Fruit fly (Drosophila melanogaster): ENCODE results near the gene CG43965.

DNA sequence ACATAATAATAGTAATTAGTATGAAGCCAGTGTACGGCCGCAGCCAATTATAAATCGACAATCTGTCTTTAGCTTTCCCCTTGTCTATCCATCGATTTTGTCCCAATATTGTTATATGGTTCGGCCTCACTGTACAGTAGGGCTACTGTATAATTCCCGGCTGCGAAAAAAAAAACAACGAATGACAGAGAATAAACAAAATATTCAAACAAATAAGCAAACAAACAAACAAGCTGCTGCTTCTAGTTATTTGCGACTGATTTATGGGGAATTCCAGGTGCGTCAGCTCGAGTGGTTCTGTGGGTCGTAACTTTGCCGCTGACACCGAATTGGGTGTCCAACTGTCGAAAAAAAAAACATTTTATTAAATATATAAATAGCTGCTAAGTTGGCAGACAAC is 35.9 kb downstream of the CG43965 start:
- TF ChIP-seq sv (GFP tag; optimal IDR thresholded peaks at IDR 0.05): no peak
- TF ChIP-seq brk (GFP tag; optimal IDR thresholded peaks at IDR 0.05): no peak
- no peak for TF ChIP-seq Abd-B (GFP tag; optimal IDR thresholded peaks at IDR 0.05)
- TF ChIP-seq foxo (GFP tag; optimal IDR thresholded peaks at IDR 0.05): no peak
- TF ChIP-seq woc (GFP tag; optimal IDR thresholded peaks at IDR 0.05): no peak
- no peak for TF ChIP-seq OdsH (GFP tag; optimal IDR thresholded peaks at IDR 0.05)
- TF ChIP-seq psq (GFP tag; optimal IDR thresholded peaks at IDR 0.05): no peak
- no peak for TF ChIP-seq Dif (GFP tag; optimal IDR thresholded peaks at IDR 0.05; ENCODE audit: partially characterized antibody)
- no peak for TF ChIP-seq h (GFP tag; optimal IDR thresholded peaks at IDR 0.05)
- TF ChIP-seq Dfd (GFP tag; optimal IDR thresholded peaks at IDR 0.05): no peak
- TF ChIP-seq usp (GFP tag; optimal IDR thresholded peaks at IDR 0.05): no peak
- no peak for TF ChIP-seq dsf (GFP tag; optimal IDR thresholded peaks at IDR 0.05; ENCODE audit: borderline replicate concordance)
